Fruit fly (Drosophila melanogaster) whole organism, pupa: ENCODE data around the gene Gdap1.

Experiments used
- CG10348 ChIP-seq: fragments of 200-800 bp; sonication (Bioruptor generic); IDR thresholded peaks from 2 replicates; pipeline ENCODE4 v1.3.6; 2022; ENCODE audit warnings: missing biosample characterization, missing genetic modification characterization
- CG12605 ChIP-seq: fragments of 200-800 bp; sonication (Bioruptor generic); IDR thresholded peaks from 2 replicates; pipeline ENCODE4 v1.3.6; 2022; ENCODE audit warnings: missing biosample characterization, missing genetic modification characterization
- CG13204 ChIP-seq: fragments of 200-800 bp; sonication (Bioruptor generic); optimal IDR thresholded peaks from 2 replicates; lab custom pipeline; 2018; ENCODE audit warnings: missing biosample characterization, mild to moderate bottlenecking, missing genetic modification characterization, moderate library complexity
- CG14655 ChIP-seq: fragments of 200-800 bp; sonication (Bioruptor generic); optimal IDR thresholded peaks from 3 replicates; lab custom pipeline; 2017; ENCODE audit warnings: mild to moderate bottlenecking, missing biosample characterization, missing genetic modification reagents, missing genetic modification characterization
- CG15710 ChIP-seq: fragments of 200-800 bp; sonication (Bioruptor generic); optimal IDR thresholded peaks from 2 replicates; lab custom pipeline; 2018; ENCODE audit warnings: missing biosample characterization, mild to moderate bottlenecking, missing genetic modification characterization, moderate library complexity
- CG17806 ChIP-seq: fragments of 200-800 bp; sonication (Bioruptor generic); optimal IDR thresholded peaks from 2 replicates; lab custom pipeline; 2018; ENCODE audit warnings: missing biosample characterization, mild to moderate bottlenecking, missing genetic modification characterization, moderate library complexity
- CG32121 ChIP-seq: fragments of 200-800 bp; sonication (Bioruptor generic); IDR thresholded peaks from 2 replicates; pipeline ENCODE4 v1.3.6; 2022; ENCODE audit warnings: missing biosample characterization, missing genetic modification characterization
- CG34367 ChIP-seq: fragments of 200-800 bp; sonication (Bioruptor generic); optimal IDR thresholded peaks from 2 replicates; lab custom pipeline; 2018; ENCODE audit warnings: missing biosample characterization, mild to moderate bottlenecking, missing genetic modification characterization
- CG4496 ChIP-seq: fragments of 200-800 bp; sonication (Bioruptor generic); IDR thresholded peaks from 3 replicates; pipeline ENCODE4 v1.3.6; 2022; ENCODE audit warnings: missing biosample characterization, missing genetic modification characterization
- CG8159 ChIP-seq: fragments of 200-800 bp; sonication (Bioruptor generic); optimal IDR thresholded peaks from 3 replicates; lab custom pipeline; 2018; ENCODE audit warnings: missing biosample characterization, mild to moderate bottlenecking, missing genetic modification characterization, moderate library complexity
- CG8301 ChIP-seq: fragments of 200-800 bp; sonication (Bioruptor generic); optimal IDR thresholded peaks from 2 replicates; lab custom pipeline; 2018; ENCODE audit warnings: missing biosample characterization, mild to moderate bottlenecking, missing genetic modification characterization
- CG9948 ChIP-seq: fragments of 200-800 bp; sonication (Bioruptor generic); optimal IDR thresholded peaks from 2 replicates; lab custom pipeline; 2018; ENCODE audit warnings: missing biosample characterization, mild to moderate bottlenecking, missing genetic modification characterization, moderate library complexity
- D1 ChIP-seq: fragments of 200-800 bp; sonication (Bioruptor generic); optimal IDR thresholded peaks from 2 replicates; lab custom pipeline; 2018; ENCODE audit warnings: missing biosample characterization, mild to moderate bottlenecking, missing genetic modification characterization, moderate library complexity
- EcR ChIP-seq: fragments of 200-800 bp; sonication (Bioruptor generic); optimal IDR thresholded peaks from 3 replicates; lab custom pipeline; 2019; ENCODE audit warnings: missing biosample characterization, missing genetic modification characterization, mild to moderate bottlenecking, moderate library complexity, missing genetic modification reagents
- Ets98B ChIP-seq: fragments of 200-800 bp; sonication (Bioruptor generic); IDR thresholded peaks from 2 replicates; pipeline ENCODE4 v1.3.6; 2022; ENCODE audit warnings: missing biosample characterization, missing genetic modification characterization
- Pif1A ChIP-seq: fragments of 200-800 bp; sonication (Bioruptor generic); optimal IDR thresholded peaks from 3 replicates; lab custom pipeline; 2016; ENCODE audit warnings: missing biosample characterization, missing genetic modification characterization
- Pif1B ChIP-seq: fragments of 200-800 bp; sonication (Bioruptor generic); optimal IDR thresholded peaks from 3 replicates; lab custom pipeline; 2016; ENCODE audit warnings: missing biosample characterization, missing genetic modification characterization
- Snoo ChIP-seq: fragments of 200-800 bp; sonication (Bioruptor generic); optimal IDR thresholded peaks from 3 replicates; lab custom pipeline; 2017; ENCODE audit warnings: missing biosample characterization, mild to moderate bottlenecking, missing genetic modification characterization, inconsistent platforms
- fd96Ca ChIP-seq: fragments of 200-800 bp; sonication (Bioruptor generic); IDR thresholded peaks from 3 replicates; pipeline ENCODE4 v1.3.6; 2022; ENCODE audit warnings: missing biosample characterization, missing genetic modification characterization
- gl ChIP-seq: fragments of 200-800 bp; sonication (Bioruptor generic); optimal IDR thresholded peaks from 2 replicates; lab custom pipeline; 2018; ENCODE audit warnings: missing biosample characterization, mild to moderate bottlenecking, missing genetic modification characterization
- rn ChIP-seq: fragments of 200-800 bp; sonication (Bioruptor generic); IDR thresholded peaks from 2 replicates; pipeline ENCODE4 v1.3.6; 2022; ENCODE audit warnings: missing biosample characterization, missing genetic modification characterization

The Gdap1 gene

DNA sequence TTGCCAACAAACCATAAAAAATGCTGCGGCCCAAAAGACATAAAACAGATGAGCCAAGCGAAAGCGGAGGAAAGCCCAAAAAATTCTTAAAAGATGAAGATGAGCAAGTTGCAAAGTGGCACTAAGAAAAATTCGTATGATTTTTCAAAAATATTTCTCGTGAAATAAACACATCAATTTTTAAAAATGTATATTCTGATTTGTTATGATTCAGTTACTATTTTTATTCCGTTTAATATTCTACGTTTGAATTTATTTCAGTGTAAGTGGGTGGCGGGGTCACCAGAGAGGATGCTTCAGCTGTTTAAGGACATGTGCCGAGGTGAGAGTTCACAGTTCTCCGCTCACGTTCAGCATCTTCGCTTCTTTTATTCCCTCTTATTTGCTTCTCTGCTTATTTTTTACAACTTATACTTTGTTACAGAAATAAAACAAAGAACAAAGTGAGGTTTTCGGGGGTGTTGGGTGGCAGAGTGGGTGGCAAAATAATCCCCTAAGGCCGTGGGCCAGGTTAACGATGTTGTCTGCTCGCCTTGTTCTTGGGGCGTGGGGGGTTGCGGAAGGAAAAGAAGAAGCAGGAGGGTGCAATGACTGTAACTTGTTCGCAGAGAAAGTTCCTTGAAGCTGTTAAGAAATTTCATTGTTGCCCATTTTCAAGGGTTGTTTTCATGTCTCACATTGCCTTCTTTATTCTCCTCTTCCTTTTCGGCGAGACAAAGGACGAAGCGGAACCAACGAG, 40.7 kb downstream of the Gdap1 start:
- TF ChIP-seq CG34367 (tag; lab: Kevin White, UChicago) (no peak), D1 (no peak), CG9948 (tag; lab: Kevin White, UChicago) (peak; percentile 17), CG8159 (peak; percentile 52), CG8301 (tag; lab: Kevin White, UChicago) (peak; percentile 16), CG4496 (GFP tag; lab: Robert Waterston, UW) (peak; percentile 40; the same call in 1 of the 3 replicates), CG17806 (tag; lab: Kevin White, UChicago) (peak; percentile 28), Pif1A (peak; percentile 30), CG14655 (peak; percentile 18), CG15710 (tag; lab: Kevin White, UChicago) (peak; percentile 21), rn (GFP tag; lab: Robert Waterston, UW) (no peak), Ets98B (GFP tag; lab: Robert Waterston, UW) (no peak), EcR (no peak), Snoo (peak; percentile 11)
- TF ChIP-seq, all 21 proteins: peak for 9

dm6 chr3L:5182994-5183566, 41.3 kb downstream of the Gdap1 start:
- TF ChIP-seq Snoo (peak; percentile 49), CG12605 (GFP tag; lab: Robert Waterston, UW) (no peak), CG9948 (tag; lab: Kevin White, UChicago) (no peak), CG10348 (GFP tag; lab: Robert Waterston, UW) (no peak), gl (tag; lab: Kevin White, UChicago) (no peak), EcR (peak; percentile 47), CG14655 (no peak), CG15710 (tag; lab: Kevin White, UChicago) (peak; percentile 20), CG4496 (GFP tag; lab: Robert Waterston, UW) (no peak), CG32121 (GFP tag; lab: Robert Waterston, UW) (no peak), CG8159 (peak; percentile 40), Pif1A (peak; percentile 18), Ets98B (GFP tag; lab: Robert Waterston, UW) (no peak), Pif1B (GFP tag; lab: Kevin White, UChicago) (no peak), fd96Ca (GFP tag; lab: Robert Waterston, UW) (no peak), CG17806 (tag; lab: Kevin White, UChicago) (peak; percentile 13), CG34367 (tag; lab: Kevin White, UChicago) (peak; percentile 1), D1 (no peak), CG8301 (tag; lab: Kevin White, UChicago) (peak; percentile 18), CG13204 (GFP tag; lab: Kevin White, UChicago) (no peak), rn (GFP tag; lab: Robert Waterston, UW) (no peak)
- TF ChIP-seq, all 21 proteins: peak for 8

dm6 chr3L:5183662-5184061, 41.9 kb downstream of the Gdap1 start:
- TF ChIP-seq gl (tag; lab: Kevin White, UChicago) (no peak), CG8159 (no peak), CG34367 (tag; lab: Kevin White, UChicago) (no peak), CG12605 (GFP tag; lab: Robert Waterston, UW) (no peak), Ets98B (GFP tag; lab: Robert Waterston, UW) (no peak), Snoo (no peak), CG32121 (GFP tag; lab: Robert Waterston, UW) (no peak), rn (GFP tag; lab: Robert Waterston, UW) (no peak)
- TF ChIP-seq, all 21 proteins: peak for 0

- TF ChIP-seq Pif1A, result peak; percentile 22
- no peak for TF ChIP-seq rn (GFP tag; lab: Robert Waterston, UW)
- peak; percentile 49 for TF ChIP-seq EcR
- TF ChIP-seq CG10348 (GFP tag; lab: Robert Waterston, UW), result no peak
- no peak for TF ChIP-seq CG15710 (tag; lab: Kevin White, UChicago)
- no peak for TF ChIP-seq gl (tag; lab: Kevin White, UChicago)
- TF ChIP-seq CG12605 (GFP tag; lab: Robert Waterston, UW), result 0 out of 2 replicates have a peak, but pooled peaks have one; percentile 7
- TF ChIP-seq CG14655, result no peak
- peak; percentile 20 for TF ChIP-seq CG8159
- TF ChIP-seq CG34367 (tag; lab: Kevin White, UChicago), result no peak
- no peak for TF ChIP-seq CG13204 (GFP tag; lab: Kevin White, UChicago)
- no peak for TF ChIP-seq CG17806 (tag; lab: Kevin White, UChicago)
- no peak for TF ChIP-seq CG9948 (tag; lab: Kevin White, UChicago)
- TF ChIP-seq Pif1B (GFP tag; lab: Kevin White, UChicago), result no peak
- TF ChIP-seq Ets98B (GFP tag; lab: Robert Waterston, UW), result no peak
- TF ChIP-seq CG8301 (tag; lab: Kevin White, UChicago), result no peak
- no peak for TF ChIP-seq fd96Ca (GFP tag; lab: Robert Waterston, UW)
- no peak for TF ChIP-seq CG32121 (GFP tag; lab: Robert Waterston, UW)
- no peak for TF ChIP-seq D1
- no peak for TF ChIP-seq Snoo
- TF ChIP-seq CG4496 (GFP tag; lab: Robert Waterston, UW), result no peak; the same call in 2 of the 3 replicates
Observed at dm6 chr3L:5184502-5184859, 42.7 kb downstream of the Gdap1 start.

- TF ChIP-seq CG32121 (GFP tag; lab: Robert Waterston, UW) (0 out of 2 replicates have a peak, but pooled peaks have one; percentile 8), CG9948 (tag; lab: Kevin White, UChicago) (no peak), CG4496 (GFP tag; lab: Robert Waterston, UW) (peak; percentile 50; the same call in 1 of the 3 replicates), CG17806 (tag; lab: Kevin White, UChicago) (no peak), CG34367 (tag; lab: Kevin White, UChicago) (no peak), CG12605 (GFP tag; lab: Robert Waterston, UW) (0 out of 2 replicates have a peak, but pooled peaks have one; percentile 8), CG13204 (GFP tag; lab: Kevin White, UChicago) (no peak), EcR (no peak), CG8159 (no peak), rn (GFP tag; lab: Robert Waterston, UW) (no peak), Pif1B (GFP tag; lab: Kevin White, UChicago) (peak; percentile 5), Pif1A (no peak), CG14655 (peak; percentile 17), fd96Ca (GFP tag; lab: Robert Waterston, UW) (0 out of 3 replicates have a peak, but pooled peaks have one; percentile 39), Snoo (no peak), Ets98B (GFP tag; lab: Robert Waterston, UW) (peak; percentile 40; the same call in 1 of the 2 replicates)
- TF ChIP-seq, all 21 proteins: peak for 7
Observed at dm6 chr3L:5184860-5185639, 43.3 kb downstream of the Gdap1 start.
